Worm (Caenorhabditis elegans): Measurements from ENCODE around the gene srd-31.

- TF ChIP-seq fos-1 (tag; optimal IDR thresholded peaks at IDR 0.05) (no peak), ceh-20 (GFP tag; IDR thresholded peaks at IDR 0.05) (no peak), mdl-1 (tag; optimal IDR thresholded peaks at IDR 0.05) (no peak), cey-2 (tag; optimal IDR thresholded peaks at IDR 0.05; ENCODE audit: borderline replicate concordance, insufficient read depth) (no peak), lin-39 (tag; optimal IDR thresholded peaks at IDR 0.05) (no peak)
Measured at ce11 chrV:7587637-7588036, 46.9 kb downstream of the srd-31 start, which contains the start of the genes F19F10.11 and C50E3.5.
